Fruit fly (Drosophila melanogaster) S2 (cell line): ENCODE results near the gene Kdm5.

Source experiments
- CG8478 ChIP-seq: fragments of >200 bp; optimal IDR thresholded peaks from 2 replicates; lab custom pipeline; 2018
- CTCF ChIP-seq, 2 experiments: fragments of >200 bp; optimal IDR thresholded peaks; 2 replicates each; lab custom pipeline; 2018

DNA sequence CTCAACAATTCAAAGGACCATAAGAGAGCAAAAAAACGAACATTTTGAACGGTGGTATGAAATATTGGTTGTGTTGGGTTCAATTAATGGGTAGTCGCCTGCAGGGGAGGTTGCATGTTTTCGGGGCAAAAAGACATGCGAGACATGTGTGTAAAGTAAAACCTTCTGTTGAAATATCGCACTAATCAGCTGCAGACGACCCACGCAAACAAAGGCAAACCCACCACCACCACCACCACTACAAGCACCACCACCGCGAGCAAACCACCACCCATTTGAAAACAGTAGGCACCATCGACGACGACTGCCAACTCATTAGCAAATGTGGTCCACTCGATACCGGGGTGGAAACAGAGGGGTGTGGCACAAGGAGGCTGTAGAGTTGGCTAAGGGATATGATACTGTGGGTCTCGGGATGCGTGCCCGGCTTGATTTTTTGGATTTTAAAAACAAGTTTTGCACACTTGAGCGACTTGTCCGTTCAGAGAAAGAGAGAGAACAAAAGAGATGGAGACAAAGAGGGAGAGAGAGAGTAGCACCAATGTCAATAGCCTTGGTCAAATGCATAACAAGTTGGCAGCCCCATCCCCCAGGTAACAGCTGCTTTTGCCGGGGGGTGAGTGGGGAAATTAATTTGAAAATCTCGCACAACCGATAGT lies 22.1 kb downstream of the Kdm5 start:
- TF ChIP-seq CTCF (optimal IDR thresholded peaks at IDR 0.05; lab: Kevin White, UChicago), result no peak
- no peak for TF ChIP-seq CG8478 (lab: Kevin White, UChicago)
